Fruit fly (Drosophila melanogaster): ENCODE measurements around the gene CG5391.

Gene CG5391

dm6 chr3R:22287470-22287869, 46.5 kb downstream of the CG5391 start:
- TF ChIP-seq CG17801 (GFP tag; optimal IDR thresholded peaks at IDR 0.05; ENCODE audit: partially characterized antibody), result no peak

All from ovary, adult (tissue).